Fruit fly (Drosophila melanogaster) whole organism, embryonic: ENCODE data around the gene CG31636.

Experiments
- Aef1 ChIP-seq: fragments of 200-800 bp; sonication (Bioruptor generic); IDR thresholded peaks from 3 replicates; pipeline ENCODE4 v1.3.6; 2022; ENCODE audit warnings: missing biosample characterization, missing genetic modification characterization
- CG1024 ChIP-seq: fragments of 200-800 bp; sonication (Bioruptor generic); IDR thresholded peaks from 2 replicates; pipeline ENCODE4 v1.3.6; 2022; ENCODE audit warnings: missing biosample characterization, missing genetic modification characterization
- CG12219 ChIP-seq: fragments of 200-800 bp; sonication (Bioruptor generic); optimal IDR thresholded peaks from 3 replicates; lab custom pipeline; 2018; ENCODE audit warnings: missing biosample characterization, mild to moderate bottlenecking, missing genetic modification characterization
- CG14014 ChIP-seq: fragments of 200-800 bp; sonication (Bioruptor generic); IDR thresholded peaks from 2 replicates; pipeline ENCODE4 v1.3.6; 2022; ENCODE audit warnings: missing biosample characterization, missing genetic modification characterization
- CG1832 ChIP-seq: fragments of 200-800 bp; sonication (Bioruptor generic); optimal IDR thresholded peaks from 2 replicates; lab custom pipeline; 2017; ENCODE audit warnings: missing biosample characterization, mild to moderate bottlenecking, missing genetic modification characterization, inconsistent platforms
- CG2199 ChIP-seq: fragments of 200-800 bp; sonication (Bioruptor generic); IDR thresholded peaks from 3 replicates; pipeline ENCODE4 v1.3.6; 2022; ENCODE audit warnings: missing biosample characterization, missing genetic modification characterization
- CG31441 ChIP-seq: fragments of 200-800 bp; sonication (Bioruptor generic); IDR thresholded peaks from 2 replicates; pipeline ENCODE4 v1.3.6; 2022; ENCODE audit warnings: missing biosample characterization, missing genetic modification characterization
- CG3281 ChIP-seq: fragments of 200-800 bp; sonication (Bioruptor generic); optimal IDR thresholded peaks from 3 replicates; lab custom pipeline; 2017; ENCODE audit warnings: missing biosample characterization, mild to moderate bottlenecking, missing genetic modification characterization
- CG3407 ChIP-seq: fragments of 200-800 bp; sonication (Bioruptor generic); optimal IDR thresholded peaks from 2 replicates; lab custom pipeline; 2018; ENCODE audit warnings: missing biosample characterization, mild to moderate bottlenecking, missing genetic modification characterization
- CG5245 ChIP-seq: fragments of 200-800 bp; sonication (Bioruptor generic); optimal IDR thresholded peaks from 3 replicates; lab custom pipeline; 2016; ENCODE audit warnings: missing biosample characterization, missing genetic modification characterization
- CG5953 ChIP-seq: fragments of 200-800 bp; sonication (Bioruptor generic); IDR thresholded peaks from 2 replicates; pipeline ENCODE4 v1.3.6; 2022; ENCODE audit warnings: missing biosample characterization, missing genetic modification characterization
- CG6813 ChIP-seq: fragments of 200-800 bp; sonication (Bioruptor generic); optimal IDR thresholded peaks from 2 replicates; lab custom pipeline; 2017; ENCODE audit warnings: missing biosample characterization, missing genetic modification characterization, mild to moderate bottlenecking, moderate library complexity, missing genetic modification reagents
- CG7928 ChIP-seq: fragments of 200-800 bp; sonication (Bioruptor generic); optimal IDR thresholded peaks from 2 replicates; lab custom pipeline; 2017; ENCODE audit warnings: missing biosample characterization, mild to moderate bottlenecking, missing genetic modification characterization
- CG8359 ChIP-seq: fragments of 200-800 bp; sonication (Bioruptor generic); optimal IDR thresholded peaks from 2 replicates; lab custom pipeline; 2017; ENCODE audit warnings: missing biosample characterization, mild to moderate bottlenecking, missing genetic modification characterization, borderline replicate concordance
- CG8765 ChIP-seq: fragments of 200-800 bp; sonication (Bioruptor generic); IDR thresholded peaks from 2 replicates; pipeline ENCODE4 v1.3.6; 2022; ENCODE audit warnings: missing biosample characterization, missing genetic modification characterization
- CG9797 ChIP-seq: fragments of 200-800 bp; sonication (Bioruptor generic); optimal IDR thresholded peaks from 3 replicates; lab custom pipeline; 2018; ENCODE audit warnings: missing biosample characterization, mild to moderate bottlenecking, missing genetic modification characterization
- CrebB ChIP-seq: fragments of 200-800 bp; sonication (Bioruptor generic); optimal IDR thresholded peaks from 3 replicates; lab custom pipeline; 2018; ENCODE audit warnings: missing biosample characterization, mild to moderate bottlenecking, missing genetic modification characterization
- Fer1 ChIP-seq: fragments of 200-800 bp; sonication (Bioruptor generic); optimal IDR thresholded peaks from 2 replicates; lab custom pipeline; 2017; ENCODE audit warnings: missing biosample characterization, mild to moderate bottlenecking, missing genetic modification characterization
- GATAe ChIP-seq: fragments of 200-800 bp; sonication (Bioruptor generic); conservative IDR thresholded peaks from 2 replicates; pipeline ENCODE4 v1.3.6; 2022; ENCODE audit warnings: missing biosample characterization, missing genetic modification characterization
- HLHmδ ChIP-seq: fragments of 200-800 bp; sonication (Bioruptor generic); optimal IDR thresholded peaks from 2 replicates; lab custom pipeline; 2018; ENCODE audit warnings: missing biosample characterization, mild to moderate bottlenecking, missing genetic modification characterization, moderate library complexity
- Hr78 ChIP-seq, 2 experiments: fragments of 200-800 bp in 1 of 2; fragments of >200 bp in 1 of 2; sonication (Bioruptor generic) in 1 of 2; optimal IDR thresholded peaks; 2 replicates each; lab custom pipeline; 2017 to 2019; ENCODE audit warnings: missing biosample characterization in 2 of 2, missing genetic modification characterization in 2 of 2, mild to moderate bottlenecking in 1 of 2, moderate library complexity in 1 of 2
- MESR4 ChIP-seq: fragments of 200-800 bp; sonication (Bioruptor generic); optimal IDR thresholded peaks from 2 replicates; lab custom pipeline; 2018; ENCODE audit warnings: missing biosample characterization, mild to moderate bottlenecking, missing genetic modification characterization, moderate library complexity
- NK7.1 ChIP-seq: fragments of 200-800 bp; sonication (Bioruptor generic); optimal IDR thresholded peaks from 3 replicates; lab custom pipeline; 2016; ENCODE audit warnings: missing biosample characterization, missing genetic modification characterization
- Xbp1 ChIP-seq: fragments of 200-800 bp; sonication (Bioruptor generic); optimal IDR thresholded peaks from 3 replicates; lab custom pipeline; 2016; ENCODE audit warnings: missing biosample characterization, mild to moderate bottlenecking, missing genetic modification characterization
- ab ChIP-seq: fragments of 200-800 bp; sonication (Bioruptor generic); optimal IDR thresholded peaks from 2 replicates; lab custom pipeline; 2016; ENCODE audit warnings: missing biosample characterization, missing genetic modification characterization
- ash1 ChIP-seq: fragments of 200-800 bp; sonication (Bioruptor generic); optimal IDR thresholded peaks from 2 replicates; lab custom pipeline; 2018; ENCODE audit warnings: missing biosample characterization, mild to moderate bottlenecking, missing genetic modification characterization
- cato ChIP-seq: fragments of 200-800 bp; sonication (Bioruptor generic); optimal IDR thresholded peaks from 2 replicates; lab custom pipeline; 2016; ENCODE audit warnings: missing biosample characterization, missing genetic modification characterization, borderline replicate concordance
- dan ChIP-seq: fragments of 200-800 bp; sonication (Bioruptor generic); IDR thresholded peaks from 2 replicates; pipeline ENCODE4 v1.3.6; 2022; ENCODE audit warnings: missing biosample characterization, missing genetic modification characterization
- dati ChIP-seq: fragments of 200-800 bp; sonication (Bioruptor generic); IDR thresholded peaks from 2 replicates; pipeline ENCODE4 v1.3.6; 2022; ENCODE audit warnings: missing biosample characterization, missing genetic modification characterization
- ftz-f1 ChIP-seq: fragments of 200-800 bp; sonication (Bioruptor generic); optimal IDR thresholded peaks from 2 replicates; lab custom pipeline; 2016; ENCODE audit warnings: missing biosample characterization, missing genetic modification characterization
- gce ChIP-seq: fragments of 200-800 bp; sonication (Bioruptor generic); IDR thresholded peaks from 3 replicates; pipeline ENCODE4 v1.3.6; 2022; ENCODE audit warnings: missing biosample characterization, missing genetic modification characterization
- grau ChIP-seq: fragments of 200-800 bp; optimal IDR thresholded peaks from 3 replicates; lab custom pipeline; 2019; ENCODE audit warnings: missing biosample characterization, mild to moderate bottlenecking, missing genetic modification characterization, moderate library complexity
- hbn ChIP-seq: fragments of 200-800 bp; sonication (Bioruptor generic); IDR thresholded peaks from 2 replicates; pipeline ENCODE4 v1.3.6; 2022; ENCODE audit warnings: missing biosample characterization, missing genetic modification characterization; ENCODE audit not compliant: partially characterized antibody
- jigr1 ChIP-seq: fragments of 200-800 bp; sonication (Bioruptor generic); IDR thresholded peaks from 3 replicates; pipeline ENCODE4 v1.3.6; 2022; ENCODE audit warnings: missing biosample characterization, missing genetic modification characterization
- lab ChIP-seq: fragments of 200-800 bp; sonication (Bioruptor generic); optimal IDR thresholded peaks from 3 replicates; lab custom pipeline; 2017; ENCODE audit warnings: missing biosample characterization, missing genetic modification characterization, mild to moderate bottlenecking, moderate library complexity, missing genetic modification reagents
- mirr ChIP-seq: fragments of 200-800 bp; sonication (Bioruptor generic); optimal IDR thresholded peaks from 3 replicates; lab custom pipeline; 2018; ENCODE audit warnings: missing biosample characterization, mild to moderate bottlenecking, missing genetic modification characterization
- nau ChIP-seq: fragments of 200-800 bp; sonication (Bioruptor generic); optimal IDR thresholded peaks from 3 replicates; lab custom pipeline; 2017; ENCODE audit warnings: missing biosample characterization, mild to moderate bottlenecking, missing genetic modification characterization, missing genetic modification reagents
- otp ChIP-seq: fragments of 200-800 bp; sonication (Bioruptor generic); IDR thresholded peaks from 3 replicates; pipeline ENCODE4, ENCODE4 v1.3.6; 2022; ENCODE audit warnings: missing biosample characterization, missing genetic modification characterization
- pho ChIP-seq: fragments of 200-800 bp; sonication (Bioruptor generic); optimal IDR thresholded peaks from 2 replicates; lab custom pipeline; 2016; ENCODE audit warnings: missing biosample characterization, missing genetic modification characterization
- sna ChIP-seq: fragments of 200-800 bp; sonication (Bioruptor generic); IDR thresholded peaks from 2 replicates; pipeline ENCODE4 v1.3.6; 2022; ENCODE audit warnings: missing biosample characterization, missing genetic modification characterization; ENCODE audit not compliant: partially characterized antibody
- ssp ChIP-seq: fragments of 200-800 bp; sonication (Bioruptor generic); IDR thresholded peaks from 2 replicates; pipeline ENCODE4 v1.3.6; 2022; ENCODE audit warnings: missing biosample characterization, missing genetic modification characterization
- tin ChIP-seq: fragments of 200-800 bp; sonication (Bioruptor generic); optimal IDR thresholded peaks from 3 replicates; lab custom pipeline; 2016; ENCODE audit warnings: missing biosample characterization, missing genetic modification characterization
- tio ChIP-seq: fragments of 200-800 bp; sonication (Bioruptor generic); optimal IDR thresholded peaks from 2 replicates; lab custom pipeline; 2017; ENCODE audit warnings: missing biosample characterization, missing genetic modification characterization, inconsistent platforms
- trh ChIP-seq: fragments of 200-800 bp; sonication (Bioruptor generic); optimal IDR thresholded peaks from 2 replicates; lab custom pipeline; 2016; ENCODE audit warnings: missing biosample characterization, missing genetic modification characterization
- vnd ChIP-seq: fragments of 200-800 bp; sonication (Bioruptor generic); IDR thresholded peaks from 3 replicates; pipeline ENCODE4 v1.3.6; 2022; ENCODE audit warnings: missing biosample characterization, missing genetic modification characterization; ENCODE audit not compliant: partially characterized antibody
- wek ChIP-seq: fragments of 200-800 bp; sonication (Bioruptor generic); optimal IDR thresholded peaks from 3 replicates; lab custom pipeline; 2018; ENCODE audit warnings: missing biosample characterization, mild to moderate bottlenecking, missing genetic modification characterization, moderate library complexity
- zen2 ChIP-seq: fragments of 200-800 bp; sonication (Bioruptor generic); IDR thresholded peaks from 3 replicates; pipeline ENCODE4 v1.3.6; 2022; ENCODE audit warnings: missing biosample characterization, missing genetic modification characterization; ENCODE audit not compliant: partially characterized antibody

The CG31636 gene

DNA sequence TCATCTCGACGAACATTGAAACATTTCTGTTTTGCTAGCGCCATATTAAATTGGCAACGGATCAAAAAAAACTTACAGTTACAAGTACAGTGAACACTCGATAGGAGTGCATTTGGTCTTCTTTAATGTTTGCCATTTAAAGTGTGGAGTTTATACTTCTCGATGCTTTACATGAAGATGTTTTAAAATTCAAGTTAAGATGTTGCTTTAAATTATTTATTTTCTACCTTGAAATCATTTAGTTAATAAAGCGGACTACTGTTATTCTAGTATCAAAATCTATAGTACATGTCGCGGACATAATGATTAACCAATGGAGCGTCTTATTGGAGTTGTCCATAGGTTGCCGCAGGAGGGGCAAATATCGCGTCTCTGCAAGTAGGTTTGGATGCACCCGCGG is 18.6 kb upstream of the CG31636 start, which contains the start of gene cort:
Gene cort, minus strand, starts transcription at position 101 of the 400 bp plus-strand sequence.
- TF ChIP-seq CG3407 (no peak), grau (peak; percentile 26)

DNA sequence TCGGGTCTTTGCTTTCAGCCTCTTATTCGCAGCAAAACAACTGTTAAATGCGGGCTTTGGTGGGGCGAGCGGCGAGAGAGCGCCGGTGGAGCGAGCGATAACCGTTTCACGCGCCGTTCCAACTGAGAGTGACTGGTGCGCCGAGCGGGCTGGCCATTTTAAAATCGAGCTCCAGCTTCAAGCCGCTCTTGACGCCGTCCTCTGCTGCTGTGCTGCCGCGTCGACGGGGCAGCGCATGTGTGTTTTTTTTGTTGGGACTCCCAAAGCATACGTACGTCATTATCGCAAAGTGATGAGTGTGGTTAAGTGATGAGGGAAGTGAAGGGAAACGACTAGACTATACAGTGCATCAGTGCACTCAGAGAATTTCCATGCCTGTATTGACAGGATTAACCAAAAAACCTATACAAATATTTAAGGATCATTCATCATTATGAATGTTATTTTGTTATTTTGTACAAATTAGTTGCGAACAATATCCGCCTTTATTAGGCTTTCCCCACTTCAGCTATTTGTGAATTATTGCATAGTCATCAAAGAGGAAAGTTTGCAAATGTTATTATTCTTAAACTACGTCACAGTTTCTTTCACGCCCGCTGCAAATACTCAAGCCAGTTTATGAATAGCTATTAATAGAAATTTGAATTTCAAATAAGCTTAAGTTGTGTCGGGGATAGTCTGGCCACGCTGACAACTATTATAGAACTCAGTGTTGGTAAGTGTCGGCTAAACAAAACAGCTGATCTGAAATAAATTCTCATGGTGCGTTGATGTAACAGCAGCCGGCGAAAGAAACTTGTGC is 15.5 kb upstream of the CG31636 start, which contains the start of gene Spn27A:
Gene Spn27A, minus strand, starts transcription at position 137 of the 802 bp plus-strand sequence.
- TF ChIP-seq CG8765: no peak
- TF ChIP-seq CG6813: peak; percentile 25
- TF ChIP-seq tio (GFP tag; lab: Kevin White, UChicago): peak; percentile 58
- no peak for TF ChIP-seq otp (GFP tag; lab: Robert Waterston, UW)
- TF ChIP-seq tin (GFP tag; lab: Kevin White, UChicago): peak; percentile 48
- no peak for TF ChIP-seq CG1832
- peak; percentile 60 for TF ChIP-seq nau (GFP tag; lab: Kevin White, UChicago)
- TF ChIP-seq gce: 0 out of 3 replicates have a peak, but pooled peaks have one; percentile 44
- TF ChIP-seq vnd (GFP tag; lab: Robert Waterston, UW): no peak
- TF ChIP-seq CG5953 (GFP tag; lab: Robert Waterston, UW): no peak
- peak; percentile 28 for TF ChIP-seq CrebB (tag; lab: Kevin White, UChicago)
- TF ChIP-seq pho (GFP tag; lab: Kevin White, UChicago): peak; percentile 51
- TF ChIP-seq GATAe (GFP tag; lab: Robert Waterston, UW): no peak
- TF ChIP-seq trh (GFP tag; lab: Kevin White, UChicago): no peak
- TF ChIP-seq sna: no peak
- TF ChIP-seq cato (GFP tag; lab: Kevin White, UChicago): no peak
- peak; percentile 42 for TF ChIP-seq NK7.1 (GFP tag; lab: Kevin White, UChicago)
- peak; percentile 11 for TF ChIP-seq MESR4 (GFP tag; lab: Kevin White, UChicago)
- peak; percentile 63 for TF ChIP-seq CG9797 (GFP tag; lab: Kevin White, UChicago)
- TF ChIP-seq CG1024: no peak
- peak; percentile 6; the same call in 1 of the 3 replicates for TF ChIP-seq zen2
- TF ChIP-seq Fer1: peak; percentile 46
- TF ChIP-seq HLHmδ (GFP tag; lab: Kevin White, UChicago): no peak
- no peak for TF ChIP-seq dati (GFP tag; lab: Robert Waterston, UW)
- TF ChIP-seq wek: no peak
- no peak for TF ChIP-seq jigr1 (GFP tag; lab: Robert Waterston, UW)
- 0 out of 2 replicates have a peak, but pooled peaks have one; percentile 13 for TF ChIP-seq CG14014
- TF ChIP-seq CG7928 (GFP tag; lab: Kevin White, UChicago): peak; percentile 24
- TF ChIP-seq mirr (GFP tag; lab: Kevin White, UChicago): peak; percentile 25
- TF ChIP-seq lab (GFP tag; lab: Kevin White, UChicago): no peak
- no peak for TF ChIP-seq ftz-f1 (GFP tag; lab: Kevin White, UChicago)
- TF ChIP-seq ash1 (GFP tag; lab: Kevin White, UChicago): no peak
- TF ChIP-seq CG31441 (GFP tag; lab: Robert Waterston, UW): no peak; the same call in 1 of the 2 replicates
- TF ChIP-seq Xbp1 (GFP tag; lab: Kevin White, UChicago): peak; percentile 64
- TF ChIP-seq Aef1 (GFP tag; lab: Robert Waterston, UW): peak; percentile 35; the same call in 1 of the 3 replicates
- TF ChIP-seq CG12219 (GFP tag; lab: Kevin White, UChicago): no peak
- TF ChIP-seq Hr78 (GFP tag; optimal IDR thresholded peaks at IDR 0.05; lab: Kevin White, UChicago): no peak
- TF ChIP-seq CG8359 (GFP tag; lab: Kevin White, UChicago): no peak
- no peak for TF ChIP-seq ab (GFP tag; lab: Kevin White, UChicago)
- no peak for TF ChIP-seq dan (GFP tag; lab: Robert Waterston, UW)
- TF ChIP-seq CG3281 (GFP tag; lab: Kevin White, UChicago): peak; percentile 60
- TF ChIP-seq hbn (GFP tag; lab: Robert Waterston, UW): peak; percentile 26
- no peak for TF ChIP-seq CG2199 (GFP tag; lab: Robert Waterston, UW)
- peak; percentile 20; the same call in 1 of the 2 replicates for TF ChIP-seq ssp
- no peak for TF ChIP-seq CG5245 (GFP tag; lab: Kevin White, UChicago)
